Worm (Caenorhabditis elegans): ENCODE results near the gene R09E10.6.
"Not testable (repeated sequence)": the region's sequence is repeated elsewhere in the genome, so short reads cannot be mapped to it uniquely, and the experiment has no call there.

DNA sequence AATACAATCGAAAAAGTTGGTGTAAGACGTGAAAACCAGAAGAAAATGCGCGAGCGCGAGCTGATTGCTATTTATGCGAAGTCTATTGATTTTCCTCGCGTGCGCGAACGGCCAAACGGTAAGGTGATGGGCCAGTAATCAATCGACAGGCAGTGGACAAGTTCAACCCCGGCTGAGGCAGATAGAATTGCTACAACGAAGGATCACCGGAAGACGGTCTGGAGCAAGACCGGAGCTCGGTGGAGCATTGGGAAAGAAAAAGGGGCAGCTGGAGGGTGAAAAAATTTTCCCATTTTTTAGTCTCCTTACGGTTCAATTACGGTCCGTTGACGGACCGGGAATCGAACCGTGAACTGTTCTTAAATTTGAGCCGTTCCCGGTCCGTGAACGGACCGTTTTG, 29.4 kb upstream of the R09E10.6 start:
- not testable (repeated sequence) for TF ChIP-seq med-1 (GFP tag; optimal IDR thresholded peaks at IDR 0.05; ENCODE audit: insufficient read depth); klf-2 (GFP tag; conservative IDR thresholded peaks at IDR 0.05); flt-1 (GFP tag; IDR thresholded peaks at IDR 0.05); ztf-29 (GFP tag; IDR thresholded peaks at IDR 0.05); ref-1 (GFP tag; conservative IDR thresholded peaks at IDR 0.05); cog-1 (tag; optimal IDR thresholded peaks at IDR 0.05)

Data from whole organism, midembryonic.